Worm (Caenorhabditis elegans) whole organism, late embryonic: ENCODE measurements around the gene C16B8.4.

Experiments
- C38D4.7 ChIP-seq: fragments of 200-800 bp; sonication (Bioruptor generic); optimal IDR thresholded peaks from 2 replicates; lab custom pipeline; 2018; ENCODE audit warnings: mild to moderate bottlenecking, missing genetic modification characterization, moderate library complexity, missing compliant biosample characterization
- F13H6.1 ChIP-seq: sonication (generic microtip); optimal IDR thresholded peaks from 2 replicates; lab custom pipeline; 2016; ENCODE audit warnings: missing genetic modification characterization, missing compliant biosample characterization
- K09A11.1 ChIP-seq: sonication (generic microtip); optimal IDR thresholded peaks from 2 replicates; lab custom pipeline; 2017; ENCODE audit warnings: antibody characterized with exemption, mild to moderate bottlenecking, missing genetic modification characterization, missing compliant biosample characterization; ENCODE audit not compliant: insufficient read depth
- ceh-2 ChIP-seq: sonication (generic microtip); optimal IDR thresholded peaks from 2 replicates; lab custom pipeline; 2016; ENCODE audit warnings: missing genotype, missing genetic modification characterization, missing compliant biosample characterization
- ceh-22 ChIP-seq: sonication (generic microtip); optimal IDR thresholded peaks from 2 replicates; lab custom pipeline; 2017; ENCODE audit warnings: missing biosample characterization, missing genetic modification characterization
- ceh-24 ChIP-seq: sonication (generic microtip); optimal IDR thresholded peaks from 2 replicates; lab custom pipeline; 2016; ENCODE audit warnings: mild to moderate bottlenecking, missing genetic modification characterization, missing compliant biosample characterization
- ceh-45 ChIP-seq: fragments of 200-800 bp; sonication (Bioruptor generic); IDR thresholded peaks from 2 replicates; pipeline ENCODE4 v1.3.6; 2022; ENCODE audit warnings: missing genetic modification reagents, missing genetic modification characterization, missing compliant biosample characterization
- ceh-48 ChIP-seq: sonication (generic microtip); optimal IDR thresholded peaks from 2 replicates; lab custom pipeline; 2016; ENCODE audit warnings: missing genetic modification characterization, inconsistent platforms, missing compliant biosample characterization
- dmd-4 ChIP-seq: sonication (generic microtip); optimal IDR thresholded peaks from 2 replicates; lab custom pipeline; 2016; ENCODE audit warnings: borderline replicate concordance, missing genetic modification characterization, missing compliant biosample characterization
- elt-4 ChIP-seq: sonication (generic microtip); optimal IDR thresholded peaks from 2 replicates; lab custom pipeline; 2016; ENCODE audit warnings: missing genetic modification characterization, missing compliant biosample characterization
- eyg-1 ChIP-seq: sonication (generic microtip); optimal IDR thresholded peaks from 2 replicates; lab custom pipeline; 2016; ENCODE audit warnings: missing genotype, missing genetic modification characterization, missing compliant biosample characterization
- fax-1 ChIP-seq: sonication (generic microtip); optimal IDR thresholded peaks from 2 replicates; lab custom pipeline; 2016; ENCODE audit warnings: missing genotype, missing genetic modification characterization, missing compliant biosample characterization
- fkh-6 ChIP-seq: sonication (generic microtip); optimal IDR thresholded peaks from 2 replicates; lab custom pipeline; 2016; ENCODE audit warnings: missing genetic modification characterization, missing compliant biosample characterization
- gmeb-2 ChIP-seq: sonication (generic microtip); optimal IDR thresholded peaks from 2 replicates; lab custom pipeline; 2016; ENCODE audit warnings: missing genetic modification characterization, inconsistent platforms, missing compliant biosample characterization
- hlh-13 ChIP-seq: fragments of 200-800 bp; sonication (Bioruptor generic); optimal IDR thresholded peaks from 2 replicates; lab custom pipeline; 2018; ENCODE audit warnings: mild to moderate bottlenecking, missing genetic modification characterization, missing compliant biosample characterization
- hlh-30 ChIP-seq: sonication (generic microtip); optimal IDR thresholded peaks from 2 replicates; lab custom pipeline; 2017; ENCODE audit warnings: antibody characterized with exemption, missing genetic modification characterization, missing compliant biosample characterization; ENCODE audit not compliant: insufficient read depth
- hlh-6 ChIP-seq: sonication (generic microtip); optimal IDR thresholded peaks from 2 replicates; lab custom pipeline; 2016; ENCODE audit warnings: missing genotype, missing genetic modification characterization, missing compliant biosample characterization
- hlh-8 ChIP-seq: sonication (generic microtip); optimal IDR thresholded peaks from 2 replicates; lab custom pipeline; 2016; ENCODE audit warnings: missing genotype, missing genetic modification characterization, missing compliant biosample characterization
- lim-6 ChIP-seq: sonication (generic microtip); optimal IDR thresholded peaks from 2 replicates; lab custom pipeline; 2016; ENCODE audit warnings: missing genetic modification characterization, missing compliant biosample characterization
- madf-2 ChIP-seq: sonication (generic microtip); optimal IDR thresholded peaks from 2 replicates; lab custom pipeline; 2017; ENCODE audit warnings: missing genetic modification characterization, missing compliant biosample characterization
- mec-3 ChIP-seq: sonication (generic microtip); optimal IDR thresholded peaks from 2 replicates; lab custom pipeline; 2016; ENCODE audit warnings: borderline replicate concordance, missing genetic modification characterization, missing compliant biosample characterization
- nfya-1 ChIP-seq: sonication (generic microtip); optimal IDR thresholded peaks from 2 replicates; lab custom pipeline; 2017; ENCODE audit warnings: missing genetic modification characterization, mild to moderate bottlenecking, missing compliant biosample characterization, antibody characterized with exemption, moderate library complexity
- nhr-11 ChIP-seq: fragments of 150-350 bp; optimal IDR thresholded peaks from 2 replicates; lab custom pipeline; 2014; ENCODE audit warnings: missing biosample characterization, missing genetic modification characterization
- nhr-232 ChIP-seq: sonication (generic microtip); optimal IDR thresholded peaks from 2 replicates; lab custom pipeline; 2016; ENCODE audit warnings: missing genetic modification characterization, missing compliant biosample characterization
- pag-3 ChIP-seq: sonication (generic microtip); optimal IDR thresholded peaks from 2 replicates; lab custom pipeline; 2016; ENCODE audit warnings: missing compliant biosample characterization, missing genetic modification characterization, borderline replicate concordance
- pat-9 ChIP-seq: fragments of 200-800 bp; sonication (Bioruptor generic); optimal IDR thresholded peaks from 2 replicates; lab custom pipeline; 2018; ENCODE audit warnings: mild to moderate bottlenecking, missing genetic modification characterization, moderate library complexity, missing compliant biosample characterization
- pha-2 ChIP-seq: sonication (generic microtip); optimal IDR thresholded peaks from 2 replicates; lab custom pipeline; 2017; ENCODE audit warnings: mild to moderate bottlenecking, missing genetic modification characterization, missing compliant biosample characterization
- pha-4 ChIP-seq: fragments of 150-350 bp; optimal IDR thresholded peaks from 2 replicates; lab custom pipeline; 2018; ENCODE audit warnings: missing biosample characterization, missing genetic modification reagents, missing genetic modification characterization
- ref-2 ChIP-seq: sonication (generic microtip); optimal IDR thresholded peaks from 2 replicates; lab custom pipeline; 2016; ENCODE audit warnings: missing genetic modification characterization, missing compliant biosample characterization
- sox-2 ChIP-seq: fragments of 200-800 bp; sonication (Bioruptor generic); IDR thresholded peaks from 2 replicates; pipeline ENCODE4 v1.3.6; 2022; ENCODE audit warnings: missing genetic modification reagents, missing genetic modification characterization, missing compliant biosample characterization
- sox-4 ChIP-seq: sonication (generic microtip); optimal IDR thresholded peaks from 2 replicates; lab custom pipeline; 2017; ENCODE audit warnings: mild to moderate bottlenecking, missing genetic modification characterization, inconsistent platforms, missing compliant biosample characterization
- ttx-3 ChIP-seq: sonication (generic microtip); optimal IDR thresholded peaks from 2 replicates; lab custom pipeline; 2016; ENCODE audit warnings: missing genetic modification reagents, missing genetic modification characterization, missing compliant biosample characterization
- unc-86 ChIP-seq: sonication (generic microtip); optimal IDR thresholded peaks from 2 replicates; lab custom pipeline; 2016; ENCODE audit warnings: missing genetic modification characterization, missing compliant biosample characterization

The C16B8.4 gene

ce11 chrX:3937884-3938283, 35.5 kb downstream of the C16B8.4 start:
- TF ChIP-seq ceh-24 (tag; lab: Kevin White, UChicago) (no peak), unc-86 (tag; lab: Kevin White, UChicago) (no peak), ceh-22 (tag; lab: Kevin White, UChicago) (no peak), eyg-1 (tag; lab: Kevin White, UChicago) (no peak), nhr-11 (tag; lab: Kevin White, UChicago) (no peak), nhr-232 (tag; lab: Kevin White, UChicago) (no peak), hlh-8 (tag; lab: Kevin White, UChicago) (no peak), C38D4.7 (GFP tag; lab: Kevin White, UChicago) (no peak), sox-4 (tag; lab: Kevin White, UChicago) (no peak)

- TF ChIP-seq mec-3 (tag; lab: Kevin White, UChicago), result no peak
- no peak for TF ChIP-seq pha-2
- TF ChIP-seq, all 69 proteins: peak for 0
These were observed 36.0 kb downstream of the C16B8.4 start for ce11 chrX:3937483-3937882.

- TF ChIP-seq pha-4 (tag; lab: Kevin White, UChicago), result no peak
- TF ChIP-seq madf-2 (tag; lab: Kevin White, UChicago), result no peak
- TF ChIP-seq dmd-4 (tag; lab: Kevin White, UChicago), result no peak
- TF ChIP-seq nfya-1, result no peak
- no peak for TF ChIP-seq K09A11.1 (tag; lab: Kevin White, UChicago)
- TF ChIP-seq hlh-8 (tag; lab: Kevin White, UChicago), result no peak
- TF ChIP-seq pha-2, result no peak
- no peak for TF ChIP-seq pat-9 (tag; lab: Kevin White, UChicago)
- TF ChIP-seq ref-2 (tag; lab: Kevin White, UChicago), result no peak
- TF ChIP-seq pag-3 (tag; lab: Kevin White, UChicago), result no peak
- TF ChIP-seq gmeb-2 (tag; lab: Kevin White, UChicago), result no peak
These were observed 40.7 kb downstream of the C16B8.4 start for ce11 chrX:3932694-3933093.

- no peak for TF ChIP-seq F13H6.1
- TF ChIP-seq ceh-22 (tag; lab: Kevin White, UChicago), result no peak
- no peak for TF ChIP-seq hlh-13 (GFP tag; lab: Kevin White, UChicago)
- no peak for TF ChIP-seq nhr-232 (tag; lab: Kevin White, UChicago)
- no peak for TF ChIP-seq nfya-1
- no peak for TF ChIP-seq ceh-48 (tag; lab: Kevin White, UChicago)
- TF ChIP-seq ceh-45, result no peak
- TF ChIP-seq pat-9 (tag; lab: Kevin White, UChicago), result no peak
- TF ChIP-seq elt-4 (tag; lab: Kevin White, UChicago), result no peak
- TF ChIP-seq ttx-3 (tag; lab: Kevin White, UChicago), result no peak
- TF ChIP-seq lim-6 (tag; lab: Kevin White, UChicago), result no peak
- TF ChIP-seq hlh-6 (tag; lab: Kevin White, UChicago), result no peak
- TF ChIP-seq nhr-11 (tag; lab: Kevin White, UChicago), result no peak
- no peak for TF ChIP-seq hlh-30 (tag; lab: Kevin White, UChicago)
- no peak for TF ChIP-seq fkh-6 (tag; lab: Kevin White, UChicago)
- no peak for TF ChIP-seq fax-1 (tag; lab: Kevin White, UChicago)
- no peak for TF ChIP-seq ceh-2 (tag; lab: Kevin White, UChicago)
- TF ChIP-seq pha-2, result no peak
- no peak for TF ChIP-seq K09A11.1 (tag; lab: Kevin White, UChicago)
- no peak for TF ChIP-seq sox-2
These were observed 42.1 kb downstream of the C16B8.4 start, which contains the start of gene adt-3 for ce11 chrX:3931350-3931749. adt-3 (plus strand) TSS chrX:3931650.

- no peak for TF ChIP-seq C38D4.7 (GFP tag; lab: Kevin White, UChicago)
These were observed 47.7 kb downstream of the C16B8.4 start, which contains the start of gene T22B2.1 for ce11 chrX:3925776-3926175. T22B2.1 (plus strand) TSS chrX:3926076.
